Fruit fly (Drosophila melanogaster) S2 (cell line): Measurements from ENCODE around the gene CG5853.

Experiments
- CG8478 ChIP-seq: fragments of >200 bp; optimal IDR thresholded peaks from 2 replicates; lab custom pipeline; 2018
- CTCF ChIP-seq, 2 experiments: fragments of >200 bp; optimal IDR thresholded peaks; 2 replicates each; lab custom pipeline; 2018

DNA sequence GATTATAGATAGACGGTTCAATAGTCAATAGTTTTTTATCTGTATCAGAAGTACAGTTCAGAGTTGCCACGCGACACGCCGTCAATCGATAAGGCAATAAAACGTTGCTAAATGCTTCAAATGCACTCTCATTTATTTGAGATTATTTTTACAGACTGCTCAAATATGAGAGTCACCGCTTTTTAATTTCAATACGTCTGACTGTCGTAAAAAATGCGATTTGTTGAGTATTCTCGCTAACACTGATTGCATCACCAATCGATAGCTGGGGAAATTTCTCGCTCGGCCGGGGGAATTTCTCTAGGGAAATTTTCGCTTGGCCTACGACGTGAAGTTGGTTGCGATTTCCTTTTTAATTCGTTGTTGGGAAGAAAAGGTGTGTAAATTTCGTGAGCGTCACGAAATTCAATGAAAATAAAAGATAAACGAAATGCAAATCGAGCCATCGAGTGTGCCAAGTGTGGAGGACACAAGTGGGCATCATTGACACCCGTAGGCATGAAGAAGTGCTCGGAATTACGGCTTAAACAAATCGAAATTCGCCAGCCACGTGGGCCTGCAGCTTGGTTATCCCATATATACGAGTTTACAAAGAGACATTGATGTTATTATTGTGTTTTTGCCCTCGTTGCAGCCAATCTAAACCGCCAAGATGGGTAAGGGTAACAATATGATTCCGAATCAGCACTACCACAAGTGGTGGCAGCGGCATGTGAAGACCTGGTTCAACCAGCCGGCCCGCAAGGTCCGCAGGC, 19.7 kb upstream of the CG5853 start, which contains the start of the genes Dref and RpL13:
- TF ChIP-seq CG8478 (lab: Kevin White, UChicago) (no peak), CTCF (optimal IDR thresholded peaks at IDR 0.05; lab: Kevin White, UChicago) (no peak)
